Fruit fly (Drosophila melanogaster) S2 (cell line): ENCODE measurements around the gene CG1299.

Experiments
- CG8478 ChIP-seq: fragments of >200 bp; optimal IDR thresholded peaks from 2 replicates; lab custom pipeline; 2018
- CTCF ChIP-seq, 2 experiments: fragments of >200 bp; optimal IDR thresholded peaks; 2 replicates each; lab custom pipeline; 2018

DNA sequence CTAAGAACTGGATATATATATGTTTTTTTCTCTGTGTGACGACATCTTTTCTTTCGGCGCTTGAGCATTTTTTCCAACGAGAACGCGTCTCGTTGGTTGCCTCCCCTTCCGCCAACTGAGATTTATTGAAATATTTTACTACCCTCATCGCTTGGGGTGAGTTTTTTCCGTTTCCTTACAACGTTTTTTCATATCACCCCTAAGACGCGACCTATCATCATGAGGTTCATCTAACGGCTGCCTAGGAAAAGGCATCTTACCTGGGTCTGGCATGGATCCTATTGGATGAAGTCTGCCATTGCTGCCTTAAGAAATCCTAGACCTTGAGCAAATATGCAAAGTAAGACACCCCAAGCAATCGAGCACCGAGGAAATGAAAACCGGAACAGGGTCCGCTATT, 10.8 kb downstream of the CG1299 start:
- TF ChIP-seq CG8478, result no peak
- TF ChIP-seq CTCF (optimal IDR thresholded peaks at IDR 0.05; lab: Kevin White, UChicago), result no peak
